Fruit fly (Drosophila melanogaster) whole organism, embryonic: Measurements from ENCODE around the gene CG4577.
A peak's percentile ranks its signal among the peaks of the same experiment; 100 is the strongest.

Experiments used
- Abd-B ChIP-seq: fragments of 200-800 bp; sonication (Bioruptor generic); optimal IDR thresholded peaks from 2 replicates; lab custom pipeline; 2018; ENCODE audit warnings: missing biosample characterization, mild to moderate bottlenecking, missing genetic modification characterization, moderate library complexity
- Asciz ChIP-seq: fragments of 200-800 bp; sonication (Bioruptor generic); optimal IDR thresholded peaks from 2 replicates; lab custom pipeline; 2017; ENCODE audit warnings: missing biosample characterization, mild to moderate bottlenecking, missing genetic modification characterization, missing genetic modification reagents
- Blimp-1 ChIP-seq: fragments of 200-800 bp; sonication (Bioruptor generic); optimal IDR thresholded peaks from 3 replicates; lab custom pipeline; 2018; ENCODE audit warnings: missing biosample characterization, missing genetic modification characterization, mild to moderate bottlenecking, moderate library complexity, missing genetic modification reagents
- Bteb2 ChIP-seq: fragments of 200-800 bp; sonication (Bioruptor generic); optimal IDR thresholded peaks from 2 replicates; lab custom pipeline; 2016; ENCODE audit warnings: missing biosample characterization, missing genetic modification characterization
- CG10147 ChIP-seq: fragments of 200-800 bp; sonication (Bioruptor generic); optimal IDR thresholded peaks from 2 replicates; lab custom pipeline; 2019; ENCODE audit warnings: missing biosample characterization, mild to moderate bottlenecking, missing genetic modification characterization, moderate library complexity
- CG10321 ChIP-seq: fragments of 200-800 bp; sonication (Bioruptor generic); IDR thresholded peaks from 2 replicates; pipeline ENCODE4 v1.3.6; 2022; ENCODE audit warnings: missing biosample characterization, missing genetic modification characterization
- CG11560 ChIP-seq: fragments of 200-800 bp; sonication (Bioruptor generic); IDR thresholded peaks from 3 replicates; pipeline ENCODE4 v1.3.6; 2022; ENCODE audit warnings: missing biosample characterization, missing genetic modification characterization
- CG12659 ChIP-seq: fragments of 200-800 bp; sonication (Bioruptor generic); optimal IDR thresholded peaks from 3 replicates; lab custom pipeline; 2017; ENCODE audit warnings: mild to moderate bottlenecking, missing biosample characterization, missing genetic modification reagents, missing genetic modification characterization
- CG14860 ChIP-seq: fragments of 200-800 bp; sonication (Bioruptor generic); IDR thresholded peaks from 3 replicates; pipeline ENCODE4 v1.3.6; 2022; ENCODE audit warnings: missing biosample characterization, missing genetic modification characterization; ENCODE audit not compliant: partially characterized antibody
- CG18599 ChIP-seq: fragments of 200-800 bp; sonication (Bioruptor generic); optimal IDR thresholded peaks from 3 replicates; lab custom pipeline; 2017; ENCODE audit warnings: missing biosample characterization, missing genetic modification characterization, mild to moderate bottlenecking, moderate library complexity, missing genetic modification reagents
- CG31224 ChIP-seq: fragments of 200-800 bp; sonication (Bioruptor generic); IDR thresholded peaks from 2 replicates; pipeline ENCODE4 v1.3.6; 2022; ENCODE audit warnings: missing biosample characterization, missing genetic modification characterization
- CG7372 ChIP-seq: fragments of 200-800 bp; sonication (Bioruptor generic); IDR thresholded peaks from 2 replicates; pipeline ENCODE4 v1.3.6; 2022; ENCODE audit warnings: missing biosample characterization, missing genetic modification characterization
- Dip3 ChIP-seq: fragments of 200-800 bp; sonication (Bioruptor generic); optimal IDR thresholded peaks from 3 replicates; lab custom pipeline; 2016; ENCODE audit warnings: missing biosample characterization, missing genetic modification characterization
- Dll ChIP-seq: fragments of 200-800 bp; sonication (Bioruptor generic); IDR thresholded peaks from 4 replicates; pipeline ENCODE4 v1.3.6; 2022; ENCODE audit warnings: missing biosample characterization, missing genetic modification characterization; ENCODE audit not compliant: partially characterized antibody
- Fer1 ChIP-seq: fragments of 200-800 bp; sonication (Bioruptor generic); optimal IDR thresholded peaks from 2 replicates; lab custom pipeline; 2017; ENCODE audit warnings: missing biosample characterization, mild to moderate bottlenecking, missing genetic modification characterization
- Lhr ChIP-seq: fragments of 200-800 bp; sonication (Bioruptor generic); optimal IDR thresholded peaks from 3 replicates; lab custom pipeline; 2017; ENCODE audit warnings: mild to moderate bottlenecking, missing biosample characterization, missing genetic modification reagents, missing genetic modification characterization
- Lim3 ChIP-seq: fragments of 200-800 bp; sonication (Bioruptor generic); IDR thresholded peaks from 2 replicates; pipeline ENCODE4 v1.3.6; 2022; ENCODE audit warnings: missing biosample characterization, missing genetic modification characterization
- Mrtf ChIP-seq: fragments of 200-800 bp; sonication (Bioruptor generic); IDR thresholded peaks from 3 replicates; pipeline ENCODE4 v1.3.6; 2022; ENCODE audit warnings: missing biosample characterization, missing genetic modification characterization
- Oaz ChIP-seq: fragments of 200-800 bp; sonication (Bioruptor generic); IDR thresholded peaks from 2 replicates; pipeline ENCODE4 v1.3.6; 2022; ENCODE audit warnings: missing biosample characterization, missing genetic modification characterization
- Oli ChIP-seq: fragments of 200-800 bp; sonication (Bioruptor generic); optimal IDR thresholded peaks from 2 replicates; lab custom pipeline; 2018; ENCODE audit warnings: missing biosample characterization, mild to moderate bottlenecking, missing genetic modification characterization, moderate library complexity
- Ravus ChIP-seq: fragments of 200-800 bp; sonication (Bioruptor generic); IDR thresholded peaks from 2 replicates; pipeline ENCODE4 v1.3.6; 2022; ENCODE audit warnings: missing biosample characterization, missing genetic modification characterization
- Scr ChIP-seq: fragments of 200-800 bp; sonication (Bioruptor generic); IDR thresholded peaks from 2 replicates; pipeline ENCODE4 v1.3.6; 2022; ENCODE audit warnings: missing biosample characterization, missing genetic modification characterization; ENCODE audit not compliant: partially characterized antibody
- Six4 ChIP-seq: fragments of 200-800 bp; sonication (Bioruptor generic); optimal IDR thresholded peaks from 2 replicates; lab custom pipeline; 2016; ENCODE audit warnings: missing biosample characterization, missing genetic modification characterization
- Sry-β ChIP-seq: fragments of 200-800 bp; sonication (Bioruptor generic); optimal IDR thresholded peaks from 2 replicates; lab custom pipeline; 2018; ENCODE audit warnings: missing biosample characterization, mild to moderate bottlenecking, missing genetic modification characterization, moderate library complexity
- Usf ChIP-seq: fragments of 200-800 bp; sonication (Bioruptor generic); optimal IDR thresholded peaks from 2 replicates; lab custom pipeline; 2017; ENCODE audit warnings: missing genotype, missing biosample characterization, missing genetic modification characterization
- abd-A ChIP-seq: fragments of 200-800 bp; sonication (Bioruptor generic); optimal IDR thresholded peaks from 3 replicates; lab custom pipeline; 2019; ENCODE audit warnings: missing biosample characterization, mild to moderate bottlenecking, missing genetic modification characterization, moderate library complexity
- ase ChIP-seq: fragments of 200-800 bp; sonication (Bioruptor generic); IDR thresholded peaks from 3 replicates; pipeline ENCODE4 v1.3.6; 2022; ENCODE audit warnings: missing biosample characterization, missing genetic modification characterization
- az2 ChIP-seq: fragments of 200-800 bp; sonication (Bioruptor generic); optimal IDR thresholded peaks from 3 replicates; lab custom pipeline; 2016; ENCODE audit warnings: missing biosample characterization, missing genetic modification characterization
- chif ChIP-seq, 2 experiments: fragments of 200-800 bp; sonication (Bioruptor generic); optimal IDR thresholded peaks; 3 replicates each; lab custom pipeline; 2016; ENCODE audit warnings: missing biosample characterization in 2 of 2, missing genetic modification characterization in 2 of 2
- disco-r ChIP-seq: fragments of 200-800 bp; sonication (Bioruptor generic); optimal IDR thresholded peaks from 2 replicates; lab custom pipeline; 2016; ENCODE audit warnings: missing biosample characterization, missing genetic modification characterization
- dmrt99B ChIP-seq: fragments of 200-800 bp; sonication (Bioruptor generic); optimal IDR thresholded peaks from 2 replicates; lab custom pipeline; 2018; ENCODE audit warnings: missing biosample characterization, mild to moderate bottlenecking, missing genetic modification characterization, moderate library complexity
- hkb ChIP-seq, 2 experiments: fragments of 200-800 bp in 1 of 2; fragments of >200 bp in 1 of 2; sonication (Bioruptor generic) in 1 of 2; IDR thresholded peaks in 1 of 2; optimal IDR thresholded peaks in 1 of 2; 2 replicates each; pipeline versions ENCODE4 v1.3.6 to Lab custom; 2017 to 2022; ENCODE audit warnings: missing biosample characterization in 1 of 2, missing genetic modification characterization in 1 of 2
- hth ChIP-seq: fragments of >200 bp; optimal IDR thresholded peaks from 2 replicates; lab custom pipeline; 2017; ENCODE audit warnings: inconsistent platforms
- mam ChIP-seq: fragments of 200-800 bp; sonication (Bioruptor generic); optimal IDR thresholded peaks from 3 replicates; lab custom pipeline; 2016; ENCODE audit warnings: missing biosample characterization, missing genetic modification characterization
- mld ChIP-seq: fragments of 200-800 bp; sonication (Bioruptor generic); IDR thresholded peaks from 3 replicates; pipeline ENCODE4 v1.3.6; 2022; ENCODE audit warnings: missing biosample characterization, missing genetic modification characterization; ENCODE audit not compliant: partially characterized antibody
- sd ChIP-seq: fragments of 200-800 bp; sonication (Bioruptor generic); optimal IDR thresholded peaks from 3 replicates; lab custom pipeline; 2018; ENCODE audit warnings: missing biosample characterization, mild to moderate bottlenecking, missing genetic modification characterization, moderate library complexity
- sens ChIP-seq: fragments of 200-800 bp; sonication (Bioruptor generic); peaks from one replicate; lab custom pipeline; 2016; ENCODE audit warnings: missing biosample characterization, missing genetic modification characterization
- slou ChIP-seq: fragments of 200-800 bp; sonication (Bioruptor generic); optimal IDR thresholded peaks from 3 replicates; lab custom pipeline; 2016; ENCODE audit warnings: missing biosample characterization, missing genetic modification characterization
- tll ChIP-seq, 2 experiments: fragments of 200-800 bp in 1 of 2; fragments of >200 bp in 1 of 2; sonication (Bioruptor generic) in 1 of 2; optimal IDR thresholded peaks; 2 replicates each; lab custom pipeline; 2017 to 2019; ENCODE audit warnings: missing biosample characterization in 2 of 2, missing genetic modification characterization in 2 of 2, mild to moderate bottlenecking in 1 of 2, moderate library complexity in 1 of 2
- tup ChIP-seq: fragments of 200-800 bp; sonication (Bioruptor generic); optimal IDR thresholded peaks from 2 replicates; lab custom pipeline; 2016; ENCODE audit warnings: missing biosample characterization, mild to moderate bottlenecking, missing genetic modification characterization, moderate library complexity
- unc-4 ChIP-seq: fragments of 200-800 bp; sonication (Bioruptor generic); IDR thresholded peaks from 2 replicates; pipeline ENCODE4 v1.3.6; 2022; ENCODE audit warnings: missing biosample characterization, missing genetic modification characterization; ENCODE audit not compliant: partially characterized antibody
- vvl ChIP-seq: fragments of 200-800 bp; sonication (Bioruptor generic); IDR thresholded peaks from 2 replicates; pipeline ENCODE4 v1.3.6; 2022; ENCODE audit warnings: missing biosample characterization, missing genetic modification characterization
- zen ChIP-seq: fragments of 200-800 bp; sonication (Bioruptor generic); optimal IDR thresholded peaks from 3 replicates; lab custom pipeline; 2018; ENCODE audit warnings: missing biosample characterization, mild to moderate bottlenecking, missing genetic modification characterization, moderate library complexity
- zen2 ChIP-seq: fragments of 200-800 bp; sonication (Bioruptor generic); IDR thresholded peaks from 3 replicates; pipeline ENCODE4 v1.3.6; 2022; ENCODE audit warnings: missing biosample characterization, missing genetic modification characterization; ENCODE audit not compliant: partially characterized antibody

Gene CG4577

DNA sequence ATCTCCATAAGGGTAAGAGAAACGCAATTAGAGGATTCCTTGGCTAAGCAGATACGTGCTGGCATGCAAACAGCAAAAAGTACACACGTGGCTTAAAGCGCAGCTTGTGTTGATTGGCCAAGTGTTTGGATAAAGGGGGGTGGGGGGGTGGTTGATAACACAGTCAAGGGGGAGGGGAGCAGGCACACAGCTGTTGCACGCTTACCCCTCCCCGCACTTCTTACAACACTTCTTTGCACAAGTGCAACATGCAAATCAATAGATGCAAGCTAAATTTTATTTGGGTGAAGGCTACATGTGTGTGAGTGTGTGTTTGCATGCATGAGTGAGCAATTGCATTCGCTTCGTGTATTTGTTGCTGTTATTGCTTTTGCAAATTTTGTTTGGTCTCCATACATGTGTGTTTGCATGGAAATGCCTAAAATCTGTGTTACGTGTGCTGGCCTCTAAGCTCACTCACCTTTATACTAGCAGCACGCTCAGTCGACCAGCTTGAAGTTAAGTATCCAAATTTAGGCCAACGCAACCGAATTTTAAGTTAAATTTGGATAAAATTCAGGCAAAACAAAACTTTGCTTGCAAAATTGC lies 6.1 kb upstream of the CG4577 start (continued):
- TF ChIP-seq dmrt99B (tag; lab: Kevin White, UChicago) (no peak), Mrtf (GFP tag; lab: Robert Waterston, UW) (no peak), vvl (GFP tag; lab: Robert Waterston, UW) (no peak), CG14860 (no peak), CG31224 (GFP tag; lab: Robert Waterston, UW) (no peak)

DNA sequence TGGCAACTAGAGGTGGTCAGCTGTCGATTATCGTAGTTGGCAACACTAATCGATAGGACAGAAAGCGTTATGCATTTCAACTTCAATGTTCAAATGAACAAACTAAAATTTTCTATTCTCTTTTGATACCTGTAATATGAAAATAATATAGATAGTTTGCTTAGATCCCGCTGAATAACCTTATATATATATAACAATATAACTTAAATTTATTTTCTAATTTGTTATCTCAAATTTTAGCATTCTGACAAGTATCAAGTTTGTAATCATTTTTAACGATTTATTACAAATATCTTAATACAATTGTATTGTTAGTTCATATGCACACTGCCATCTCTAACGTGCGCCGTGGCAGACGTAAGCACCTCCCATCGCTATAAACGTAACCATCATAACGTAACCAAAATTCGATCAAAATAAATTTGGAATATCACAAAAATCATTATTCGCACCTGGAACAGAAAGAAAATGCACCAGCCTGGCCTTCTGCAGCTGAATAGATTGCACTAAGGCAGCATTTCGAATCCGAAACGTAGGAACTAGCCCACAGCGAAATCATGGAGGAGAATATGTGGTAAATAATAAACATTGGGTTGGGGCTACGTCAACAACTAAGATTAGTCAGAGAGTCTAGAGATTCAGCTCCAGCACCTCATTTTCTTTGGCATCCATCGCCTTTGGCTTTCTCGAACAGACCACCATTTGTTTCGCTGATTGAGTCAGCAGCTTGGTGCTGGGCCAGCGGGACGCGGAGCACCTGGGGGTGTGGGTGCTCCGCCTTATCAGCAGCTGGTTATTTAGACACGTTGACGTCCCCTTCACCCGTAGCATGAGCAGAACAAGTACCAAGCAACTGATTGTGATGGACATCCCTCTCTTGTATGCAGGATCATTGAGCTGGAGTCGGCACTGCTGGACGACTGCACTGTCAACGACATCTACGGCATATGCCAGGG lies 5.3 kb upstream of the CG4577 start, which contains the start of the genes Pino and TBC1D23:
Pino (minus strand) TSS at position 22 of the 956 bp plus-strand sequence.
TBC1D23 (plus strand) TSS at position 385 of the 956 bp plus-strand sequence.
- no peak; the same call in 1 of the 2 replicates for TF ChIP-seq Ravus (GFP tag; lab: Robert Waterston, UW)
- TF ChIP-seq abd-A (tag; lab: Kevin White, UChicago): no peak
- TF ChIP-seq Dll (GFP tag; lab: Robert Waterston, UW): peak; percentile 84
- peak; percentile 67 for TF ChIP-seq CG18599 (GFP tag; lab: Kevin White, UChicago)
- TF ChIP-seq Abd-B: peak; percentile 74
- peak; percentile 61; the same call in 1 of the 2 replicates for TF ChIP-seq CG7372 (GFP tag; lab: Robert Waterston, UW)
- TF ChIP-seq Usf (GFP tag; lab: Kevin White, UChicago): peak; percentile 35
- TF ChIP-seq disco-r (GFP tag; lab: Kevin White, UChicago): no peak
- peak in 1 of 2 experiments; percentile 45 for TF ChIP-seq chif (GFP tag; optimal IDR thresholded peaks at IDR 0.05; lab: Kevin White, UChicago)
- TF ChIP-seq CG10147 (GFP tag; lab: Kevin White, UChicago): peak; percentile 36
- TF ChIP-seq hkb (optimal IDR thresholded peaks at IDR 0.05; lab: Kevin White, UChicago): no peak
- peak; percentile 59 for TF ChIP-seq hkb (GFP tag; IDR thresholded peaks at IDR 0.05; lab: Robert Waterston, UW)
- 0 out of 3 replicates have a peak, but pooled peaks have one; percentile 42 for TF ChIP-seq zen2 (GFP tag; lab: Robert Waterston, UW)
- TF ChIP-seq mld (GFP tag; lab: Robert Waterston, UW): no peak
- TF ChIP-seq sens (GFP tag; lab: Kevin White, UChicago): peak; percentile 86
- TF ChIP-seq Lhr (GFP tag; lab: Kevin White, UChicago): peak; percentile 4
- peak; percentile 41 for TF ChIP-seq slou
- TF ChIP-seq Oaz: peak; percentile 46; the same call in 1 of the 2 replicates
- peak; percentile 76 for TF ChIP-seq CG12659
- TF ChIP-seq Scr (GFP tag; lab: Robert Waterston, UW): peak; percentile 80
- TF ChIP-seq dmrt99B (tag; lab: Kevin White, UChicago): peak; percentile 65
- no peak for TF ChIP-seq tll (GFP tag; optimal IDR thresholded peaks at IDR 0.05; lab: Kevin White, UChicago)
- peak; percentile 41 for TF ChIP-seq Dip3 (GFP tag; lab: Kevin White, UChicago)
- peak; percentile 19 for TF ChIP-seq Asciz (GFP tag; lab: Kevin White, UChicago)
- TF ChIP-seq Oli (tag; lab: Kevin White, UChicago): peak; percentile 33
- no peak for TF ChIP-seq tup (GFP tag; lab: Kevin White, UChicago)
- TF ChIP-seq Lim3: no peak
- peak; percentile 30 for TF ChIP-seq Fer1 (GFP tag; lab: Kevin White, UChicago)
- peak; percentile 53 for TF ChIP-seq Blimp-1 (GFP tag; lab: Kevin White, UChicago)
- peak; percentile 91 for TF ChIP-seq CG11560 (tag; lab: Robert Waterston, UW)
- peak; percentile 20 for TF ChIP-seq sd (tag; lab: Kevin White, UChicago)
- TF ChIP-seq mam (GFP tag; lab: Kevin White, UChicago): peak; percentile 68
- TF ChIP-seq zen (tag; lab: Kevin White, UChicago): peak; percentile 61
- TF ChIP-seq Sry-β (GFP tag; lab: Kevin White, UChicago): no peak
- TF ChIP-seq Six4 (GFP tag; lab: Kevin White, UChicago): peak; percentile 39
- no peak for TF ChIP-seq ase (GFP tag; lab: Robert Waterston, UW)
- TF ChIP-seq Bteb2 (GFP tag; lab: Kevin White, UChicago): no peak
- peak; percentile 67 for TF ChIP-seq unc-4 (GFP tag; lab: Robert Waterston, UW)
- no peak for TF ChIP-seq CG10321 (GFP tag; lab: Robert Waterston, UW)
- peak; percentile 64 for TF ChIP-seq az2 (GFP tag; lab: Kevin White, UChicago)
- TF ChIP-seq hth: no peak
